Fruit fly (Drosophila melanogaster) whole organism, embryonic: ENCODE measurements around the gene CG15362.
A peak's percentile ranks its signal among the peaks of the same experiment; 100 is the strongest.

Experiments
- CG10147 ChIP-seq: fragments of 200-800 bp; sonication (Bioruptor generic); optimal IDR thresholded peaks from 2 replicates; lab custom pipeline; 2019; ENCODE audit warnings: missing biosample characterization, mild to moderate bottlenecking, missing genetic modification characterization, moderate library complexity
- CG10267 ChIP-seq: fragments of 200-800 bp; sonication (Bioruptor generic); optimal IDR thresholded peaks from 2 replicates; lab custom pipeline; 2018; ENCODE audit warnings: missing biosample characterization, mild to moderate bottlenecking, missing genetic modification characterization, moderate library complexity
- CG10431 ChIP-seq: fragments of 200-800 bp; sonication (Bioruptor generic); optimal IDR thresholded peaks from 3 replicates; lab custom pipeline; 2018; ENCODE audit warnings: missing biosample characterization, mild to moderate bottlenecking, missing genetic modification characterization
- CG1832 ChIP-seq: fragments of 200-800 bp; sonication (Bioruptor generic); optimal IDR thresholded peaks from 2 replicates; lab custom pipeline; 2017; ENCODE audit warnings: missing biosample characterization, mild to moderate bottlenecking, missing genetic modification characterization, inconsistent platforms
- CG18764 ChIP-seq: fragments of 200-800 bp; sonication (Bioruptor generic); optimal IDR thresholded peaks from 3 replicates; lab custom pipeline; 2016; ENCODE audit warnings: missing biosample characterization, missing genetic modification characterization
- CG32532 ChIP-seq: fragments of 200-800 bp; sonication (Bioruptor generic); IDR thresholded peaks from 2 replicates; pipeline ENCODE4 v1.3.6; 2022; ENCODE audit warnings: missing biosample characterization, missing genetic modification characterization
- CG3847 ChIP-seq: fragments of 200-800 bp; sonication (Bioruptor generic); IDR thresholded peaks from 2 replicates; pipeline ENCODE4 v1.3.6; 2022; ENCODE audit warnings: missing biosample characterization, missing genetic modification characterization
- CG42726 ChIP-seq: fragments of 200-800 bp; sonication (Bioruptor generic); IDR thresholded peaks from 2 replicates; pipeline ENCODE4 v1.3.6; 2022; ENCODE audit warnings: missing biosample characterization, missing genetic modification characterization; ENCODE audit not compliant: partially characterized antibody
- CG6175 ChIP-seq: fragments of 200-800 bp; sonication (Bioruptor generic); IDR thresholded peaks from 3 replicates; pipeline ENCODE4 v1.3.6; 2022; ENCODE audit warnings: missing biosample characterization, missing genetic modification characterization
- CG6791 ChIP-seq: fragments of 200-800 bp; sonication (Bioruptor generic); IDR thresholded peaks from 3 replicates; pipeline ENCODE4 v1.3.6; 2022; ENCODE audit warnings: missing biosample characterization, missing genetic modification characterization; ENCODE audit not compliant: partially characterized antibody
- CG8478 ChIP-seq: fragments of >200 bp; optimal IDR thresholded peaks from 2 replicates; lab custom pipeline; 2018
- CoRest ChIP-seq: fragments of 200-800 bp; sonication (Bioruptor generic); optimal IDR thresholded peaks from 3 replicates; lab custom pipeline; 2018; ENCODE audit warnings: missing biosample characterization, mild to moderate bottlenecking, missing genetic modification characterization, moderate library complexity
- Deaf1 ChIP-seq: fragments of 200-800 bp; optimal IDR thresholded peaks from 3 replicates; lab custom pipeline; 2019; ENCODE audit warnings: missing biosample characterization, mild to moderate bottlenecking, missing genetic modification characterization, moderate library complexity
- Dll ChIP-seq: fragments of 200-800 bp; sonication (Bioruptor generic); IDR thresholded peaks from 4 replicates; pipeline ENCODE4 v1.3.6; 2022; ENCODE audit warnings: missing biosample characterization, missing genetic modification characterization; ENCODE audit not compliant: partially characterized antibody
- HLH3B ChIP-seq: fragments of 200-800 bp; sonication (Bioruptor generic); IDR thresholded peaks from 2 replicates; pipeline ENCODE4 v1.3.6; 2022; ENCODE audit warnings: missing biosample characterization, missing genetic modification characterization
- HLH4C ChIP-seq: fragments of 200-800 bp; sonication (Bioruptor generic); IDR thresholded peaks from 3 replicates; pipeline ENCODE4 v1.3.6; 2022; ENCODE audit warnings: missing biosample characterization, missing genetic modification characterization; ENCODE audit not compliant: partially characterized antibody
- Hr78 ChIP-seq, 2 experiments: fragments of 200-800 bp in 1 of 2; fragments of >200 bp in 1 of 2; sonication (Bioruptor generic) in 1 of 2; optimal IDR thresholded peaks; 2 replicates each; lab custom pipeline; 2017 to 2019; ENCODE audit warnings: missing biosample characterization in 2 of 2, missing genetic modification characterization in 2 of 2, mild to moderate bottlenecking in 1 of 2, moderate library complexity in 1 of 2
- Neu2 ChIP-seq: fragments of 200-800 bp; sonication (Bioruptor generic); optimal IDR thresholded peaks from 3 replicates; lab custom pipeline; 2016; ENCODE audit warnings: missing biosample characterization, missing genetic modification characterization, borderline replicate concordance
- Nf-YB ChIP-seq: fragments of 200-800 bp; sonication (Bioruptor generic); optimal IDR thresholded peaks from 3 replicates; lab custom pipeline; 2019; ENCODE audit warnings: missing biosample characterization, mild to moderate bottlenecking, missing genetic modification characterization, moderate library complexity
- Nf-YC ChIP-seq: fragments of 200-800 bp; optimal IDR thresholded peaks from 3 replicates; lab custom pipeline; 2019; ENCODE audit warnings: missing biosample characterization, mild to moderate bottlenecking, missing genetic modification characterization, moderate library complexity
- NfI ChIP-seq: fragments of 200-800 bp; sonication (Bioruptor generic); optimal IDR thresholded peaks from 3 replicates; lab custom pipeline; 2018; ENCODE audit warnings: missing biosample characterization, mild to moderate bottlenecking, missing genetic modification characterization, moderate library complexity
- Vsx1 ChIP-seq: fragments of 200-800 bp; sonication (Bioruptor generic); optimal IDR thresholded peaks from 2 replicates; lab custom pipeline; 2017; ENCODE audit warnings: missing biosample characterization, mild to moderate bottlenecking, missing genetic modification characterization, missing genetic modification reagents
- amos ChIP-seq: fragments of 200-800 bp; sonication (Bioruptor generic); IDR thresholded peaks from 2 replicates; pipeline ENCODE4 v1.3.6; 2022; ENCODE audit warnings: missing biosample characterization, missing genetic modification characterization; ENCODE audit not compliant: partially characterized antibody
- cas ChIP-seq: fragments of 200-800 bp; sonication (Bioruptor generic); IDR thresholded peaks from 2 replicates; pipeline ENCODE4 v1.3.6; 2022; ENCODE audit warnings: missing biosample characterization, missing genetic modification characterization
- chinmo ChIP-seq: fragments of 200-800 bp; sonication (Bioruptor generic); IDR thresholded peaks from 4 replicates; pipeline ENCODE4 v1.3.6; 2022; ENCODE audit warnings: missing biosample characterization, missing genetic modification characterization; ENCODE audit not compliant: partially characterized antibody
- dmrt99B ChIP-seq: fragments of 200-800 bp; sonication (Bioruptor generic); optimal IDR thresholded peaks from 2 replicates; lab custom pipeline; 2018; ENCODE audit warnings: missing biosample characterization, mild to moderate bottlenecking, missing genetic modification characterization, moderate library complexity
- fu2 ChIP-seq: fragments of 200-800 bp; sonication (Bioruptor generic); optimal IDR thresholded peaks from 2 replicates; lab custom pipeline; 2016; ENCODE audit warnings: missing biosample characterization, missing genetic modification characterization
- her ChIP-seq: fragments of 200-800 bp; sonication (Bioruptor generic); optimal IDR thresholded peaks from 2 replicates; lab custom pipeline; 2016; ENCODE audit warnings: missing biosample characterization, missing genetic modification characterization
- insv ChIP-seq, 2 experiments: fragments of 200-800 bp; sonication (Bioruptor generic); optimal IDR thresholded peaks; 3 replicates each; lab custom pipeline; 2016 to 2018; ENCODE audit warnings: missing biosample characterization in 2 of 2, missing genetic modification characterization in 2 of 2
- kni ChIP-seq: fragments of 200-800 bp; sonication (Bioruptor generic); optimal IDR thresholded peaks from 3 replicates; lab custom pipeline; 2017; ENCODE audit warnings: mild to moderate bottlenecking, missing biosample characterization, missing genetic modification reagents, missing genetic modification characterization
- knrl ChIP-seq: fragments of 200-800 bp; sonication (Bioruptor generic); IDR thresholded peaks from 3 replicates; pipeline ENCODE4 v1.3.6; 2022; ENCODE audit warnings: missing biosample characterization, missing genetic modification characterization; ENCODE audit not compliant: partially characterized antibody
- lov ChIP-seq, 2 experiments: fragments of 200-800 bp in 1 of 2; fragments of >200 bp in 1 of 2; sonication (Bioruptor generic) in 1 of 2; IDR thresholded peaks in 1 of 2; optimal IDR thresholded peaks in 1 of 2; 2 replicates in 1 of 2; 3 replicates in 1 of 2; pipeline versions ENCODE4 v1.3.6 to Lab custom; 2017 to 2022; ENCODE audit warnings: missing biosample characterization in 1 of 2, missing genetic modification characterization in 1 of 2
- nerfin-1 ChIP-seq: fragments of 200-800 bp; sonication (Bioruptor generic); optimal IDR thresholded peaks from 3 replicates; lab custom pipeline; 2019; ENCODE audit warnings: missing biosample characterization, mild to moderate bottlenecking, missing genetic modification characterization, moderate library complexity
- nerfin-2 ChIP-seq: fragments of 200-800 bp; sonication (Bioruptor generic); IDR thresholded peaks from 2 replicates; pipeline ENCODE4 v1.3.6; 2022; ENCODE audit warnings: missing biosample characterization, missing genetic modification characterization; ENCODE audit not compliant: partially characterized antibody
- nmo ChIP-seq: fragments of 200-800 bp; sonication (Bioruptor generic); optimal IDR thresholded peaks from 2 replicates; lab custom pipeline; 2018; ENCODE audit warnings: missing biosample characterization, mild to moderate bottlenecking, missing genetic modification characterization, moderate library complexity
- nom ChIP-seq: fragments of 200-800 bp; sonication (Bioruptor generic); optimal IDR thresholded peaks from 2 replicates; lab custom pipeline; 2017; ENCODE audit warnings: missing biosample characterization, missing genetic modification characterization, mild to moderate bottlenecking, moderate library complexity, missing genetic modification reagents
- oc ChIP-seq: fragments of 200-800 bp; sonication (Bioruptor generic); optimal IDR thresholded peaks from 2 replicates; lab custom pipeline; 2018; ENCODE audit warnings: missing biosample characterization, mild to moderate bottlenecking, missing genetic modification characterization, moderate library complexity
- otp ChIP-seq: fragments of 200-800 bp; sonication (Bioruptor generic); IDR thresholded peaks from 3 replicates; pipeline ENCODE4, ENCODE4 v1.3.6; 2022; ENCODE audit warnings: missing biosample characterization, missing genetic modification characterization
- pzg ChIP-seq: fragments of 200-800 bp; sonication (Bioruptor generic); optimal IDR thresholded peaks from 3 replicates; lab custom pipeline; 2018; ENCODE audit warnings: missing biosample characterization, mild to moderate bottlenecking, missing genetic modification characterization, moderate library complexity
- sens ChIP-seq: fragments of 200-800 bp; sonication (Bioruptor generic); peaks from one replicate; lab custom pipeline; 2016; ENCODE audit warnings: missing biosample characterization, missing genetic modification characterization
- sr ChIP-seq: fragments of 200-800 bp; sonication (Bioruptor generic); IDR thresholded peaks from 3 replicates; pipeline ENCODE4 v1.3.6; 2022; ENCODE audit warnings: missing biosample characterization, missing genetic modification characterization
- twi ChIP-seq: fragments of 200-800 bp; optimal IDR thresholded peaks from 2 replicates; lab custom pipeline; 2019; ENCODE audit warnings: missing biosample characterization, mild to moderate bottlenecking, missing genetic modification characterization, moderate library complexity
- z ChIP-seq: fragments of 200-800 bp; sonication (Bioruptor generic); IDR thresholded peaks from 3 replicates; pipeline ENCODE4 v1.3.6; 2022; ENCODE audit warnings: missing biosample characterization, missing genetic modification characterization
- zfh2 ChIP-seq: fragments of 200-800 bp; sonication (Bioruptor generic); optimal IDR thresholded peaks from 2 replicates; lab custom pipeline; 2016; ENCODE audit warnings: missing biosample characterization, missing genetic modification characterization

CG15362 gene

DNA sequence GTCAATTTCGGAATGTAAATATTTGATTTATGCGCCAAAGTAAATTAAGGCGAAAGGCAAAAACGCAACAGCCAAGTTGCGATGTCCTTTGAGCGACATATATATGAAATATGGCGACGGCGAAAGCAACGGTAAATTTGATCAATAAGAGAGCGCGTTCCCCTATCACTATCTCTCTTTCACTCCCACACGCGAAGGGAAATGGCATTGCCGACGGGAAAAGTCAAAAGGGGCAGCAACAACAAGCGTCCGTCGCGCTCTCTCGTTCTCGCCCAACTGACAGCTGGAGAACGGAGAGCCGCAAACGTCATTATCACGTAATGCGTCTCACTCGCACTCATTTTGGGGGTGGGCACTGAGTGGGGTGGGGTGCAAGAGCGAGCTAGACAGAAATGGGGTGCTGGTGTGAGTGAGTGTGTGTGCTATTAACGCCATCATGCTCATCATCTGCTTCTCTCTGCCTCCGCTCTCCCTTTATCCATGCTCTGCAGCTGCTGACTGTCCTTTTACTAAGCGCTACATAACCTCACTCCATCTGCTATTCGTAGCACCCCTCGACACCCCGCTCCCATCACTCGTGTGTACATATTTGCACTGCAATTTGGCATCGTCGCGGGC is 10.6 kb upstream of the CG15362 start, which contains the start of gene erm (continued):
- TF ChIP-seq HLH4C (GFP tag; lab: Robert Waterston, UW) (0 out of 3 replicates have a peak, but pooled peaks have one; percentile 28), pzg (GFP tag; lab: Kevin White, UChicago) (no peak), NfI (no peak), CG10431 (GFP tag; lab: Kevin White, UChicago) (no peak), Neu2 (no peak), CG10147 (GFP tag; lab: Kevin White, UChicago) (no peak), otp (GFP tag; lab: Robert Waterston, UW) (0 out of 3 replicates have a peak, but pooled peaks have one; percentile 5), CG18764 (no peak), nom (GFP tag; lab: Kevin White, UChicago) (no peak), knrl (GFP tag; lab: Robert Waterston, UW) (no peak), nmo (GFP tag; lab: Kevin White, UChicago) (peak; percentile 44), CG3847 (GFP tag; lab: Robert Waterston, UW) (0 out of 2 replicates have a peak, but pooled peaks have one; percentile 14), fu2 (no peak)

DNA sequence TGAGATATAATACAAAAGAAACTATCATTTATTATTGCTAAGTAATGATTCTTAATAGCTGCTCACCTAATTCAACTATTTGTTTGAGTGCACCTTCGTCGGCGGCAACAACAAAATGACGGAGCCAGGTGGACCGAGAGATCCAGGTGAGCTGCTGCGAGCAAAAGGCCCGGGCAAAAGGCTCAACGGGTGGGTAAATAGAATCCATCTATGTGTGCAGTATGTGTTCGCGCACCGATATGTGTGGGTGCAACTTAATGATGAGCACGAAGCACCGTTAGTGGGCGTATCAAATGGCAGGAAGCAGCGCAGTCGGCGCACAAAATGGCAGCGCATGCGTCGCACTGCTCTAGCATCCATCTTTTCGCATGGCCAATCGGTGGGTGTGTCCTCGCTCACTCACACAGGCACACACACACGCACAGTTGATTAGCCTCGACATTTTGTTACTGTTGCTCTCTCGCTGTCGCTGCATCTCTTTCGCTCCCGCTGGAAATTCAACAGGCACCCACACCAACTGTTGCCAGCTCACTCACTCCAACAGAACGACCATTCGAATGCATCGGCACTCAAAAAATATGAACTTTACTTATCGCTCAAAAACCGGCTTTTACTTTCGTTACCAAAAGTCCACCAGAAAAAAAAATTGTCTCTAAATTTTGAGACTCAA is 8.4 kb upstream of the CG15362 start:
- TF ChIP-seq cas (no peak), CG8478 (peak; percentile 97), lov (optimal IDR thresholded peaks at IDR 0.05; lab: Kevin White, UChicago) (no peak), lov (GFP tag; IDR thresholded peaks at IDR 0.05; lab: Robert Waterston, UW) (peak; percentile 34; the same call in 1 of the 3 replicates), CG1832 (GFP tag; lab: Kevin White, UChicago) (peak; percentile 93), sens (GFP tag; lab: Kevin White, UChicago) (peak; percentile 65), nerfin-2 (GFP tag; lab: Robert Waterston, UW) (0 out of 2 replicates have a peak, but pooled peaks have one; percentile 9), chinmo (GFP tag; lab: Robert Waterston, UW) (peak; percentile 93; the same call in 3 of the 4 replicates), Dll (GFP tag; lab: Robert Waterston, UW) (0 out of 4 replicates have a peak, but pooled peaks have one; percentile 30), insv (GFP tag; optimal IDR thresholded peaks at IDR 0.05; lab: Kevin White, UChicago) (peak in 1 of 2 experiments; percentile 67), nerfin-1 (peak; percentile 88), CG42726 (GFP tag; lab: Robert Waterston, UW) (0 out of 2 replicates have a peak, but pooled peaks have one; percentile 25), dmrt99B (tag; lab: Kevin White, UChicago) (no peak), nmo (GFP tag; lab: Kevin White, UChicago) (peak; percentile 35), zfh2 (GFP tag; lab: Kevin White, UChicago) (no peak), Nf-YC (tag; lab: Kevin White, UChicago) (peak; percentile 99), CG10267 (tag; lab: Kevin White, UChicago) (no peak), oc (tag; lab: Kevin White, UChicago) (peak; percentile 85), her (no peak), Nf-YB (GFP tag; lab: Kevin White, UChicago) (peak; percentile 98), Hr78 (GFP tag; optimal IDR thresholded peaks at IDR 0.05; lab: Kevin White, UChicago) (peak in 1 of 2 experiments; percentile 15), CG6791 (GFP tag; lab: Robert Waterston, UW) (peak; percentile 64; the same call in 2 of the 3 replicates), amos (GFP tag; lab: Robert Waterston, UW) (peak; percentile 32; the same call in 1 of the 2 replicates), sr (GFP tag; lab: Robert Waterston, UW) (peak; percentile 80), HLH3B (0 out of 2 replicates have a peak, but pooled peaks have one; percentile 11), CG32532 (GFP tag; lab: Robert Waterston, UW) (peak; percentile 19; the same call in 1 of the 2 replicates), Vsx1 (peak; percentile 99), CG6175 (GFP tag; lab: Robert Waterston, UW) (no peak), CoRest (peak; percentile 55), Deaf1 (tag; lab: Kevin White, UChicago) (peak; percentile 59), twi (tag; lab: Kevin White, UChicago) (peak; percentile 17), kni (GFP tag; lab: Kevin White, UChicago) (peak; percentile 42), z (GFP tag; lab: Robert Waterston, UW) (peak; percentile 82)
